Fruit fly (Drosophila melanogaster) whole organism, embryonic: ENCODE results near the gene mei-P26.
A peak's percentile ranks its signal among the peaks of the same experiment; 100 is the strongest.

Source experiments
- Adf1 ChIP-seq: fragments of 200-800 bp; sonication (Bioruptor generic); IDR thresholded peaks from 2 replicates; pipeline ENCODE4 v1.3.6; 2022; ENCODE audit warnings: missing biosample characterization, missing genetic modification characterization
- Antp ChIP-seq: fragments of 200-800 bp; sonication (Bioruptor generic); optimal IDR thresholded peaks from 3 replicates; lab custom pipeline; 2016; ENCODE audit warnings: missing biosample characterization, missing genetic modification characterization
- Blimp-1 ChIP-seq: fragments of 200-800 bp; sonication (Bioruptor generic); optimal IDR thresholded peaks from 3 replicates; lab custom pipeline; 2018; ENCODE audit warnings: missing biosample characterization, missing genetic modification characterization, mild to moderate bottlenecking, moderate library complexity, missing genetic modification reagents
- CG10543 ChIP-seq: fragments of 200-800 bp; sonication (Bioruptor generic); optimal IDR thresholded peaks from 3 replicates; lab custom pipeline; 2017; ENCODE audit warnings: missing biosample characterization, mild to moderate bottlenecking, missing genetic modification characterization, moderate library complexity
- CG14050 ChIP-seq: fragments of 200-800 bp; sonication (Bioruptor generic); IDR thresholded peaks from 3 replicates; pipeline ENCODE4 v1.3.6; 2022; ENCODE audit warnings: missing biosample characterization, missing genetic modification characterization
- CG1647 ChIP-seq: fragments of 200-800 bp; sonication (Bioruptor generic); optimal IDR thresholded peaks from 3 replicates; lab custom pipeline; 2016; ENCODE audit warnings: missing biosample characterization, missing genetic modification characterization
- CG16813 ChIP-seq: fragments of 200-800 bp; sonication (Bioruptor generic); IDR thresholded peaks from 3 replicates; pipeline ENCODE4 v1.3.6; 2022; ENCODE audit warnings: missing biosample characterization, missing genetic modification characterization; ENCODE audit not compliant: partially characterized antibody
- CG17328 ChIP-seq: fragments of 200-800 bp; sonication (Bioruptor generic); IDR thresholded peaks from 2 replicates; pipeline ENCODE4 v1.3.6; 2022; ENCODE audit warnings: missing biosample characterization, missing genetic modification characterization
- CG18262 ChIP-seq: fragments of 200-800 bp; optimal IDR thresholded peaks from 3 replicates; lab custom pipeline; 2019; ENCODE audit warnings: missing biosample characterization, mild to moderate bottlenecking, missing genetic modification characterization, moderate library complexity
- CG2199 ChIP-seq: fragments of 200-800 bp; sonication (Bioruptor generic); IDR thresholded peaks from 3 replicates; pipeline ENCODE4 v1.3.6; 2022; ENCODE audit warnings: missing biosample characterization, missing genetic modification characterization
- CG34224 ChIP-seq: fragments of 200-800 bp; sonication (Bioruptor generic); IDR thresholded peaks from 3 replicates; pipeline ENCODE4 v1.3.6; 2022; ENCODE audit warnings: missing biosample characterization, missing genetic modification characterization; ENCODE audit not compliant: partially characterized antibody
- CG43689 ChIP-seq: fragments of 200-800 bp; sonication (Bioruptor generic); IDR thresholded peaks from 2 replicates; pipeline ENCODE4 v1.3.6; 2022; ENCODE audit warnings: missing biosample characterization, missing genetic modification characterization
- CG4424 ChIP-seq: fragments of 200-800 bp; sonication (Bioruptor generic); optimal IDR thresholded peaks from 3 replicates; lab custom pipeline; 2016; ENCODE audit warnings: missing biosample characterization, missing genetic modification characterization
- CG6791 ChIP-seq: fragments of 200-800 bp; sonication (Bioruptor generic); IDR thresholded peaks from 3 replicates; pipeline ENCODE4 v1.3.6; 2022; ENCODE audit warnings: missing biosample characterization, missing genetic modification characterization; ENCODE audit not compliant: partially characterized antibody
- CG7963 ChIP-seq: fragments of 200-800 bp; sonication (Bioruptor generic); IDR thresholded peaks from 3 replicates; pipeline ENCODE4 v1.3.6; 2022; ENCODE audit warnings: missing biosample characterization, missing genetic modification characterization; ENCODE audit not compliant: partially characterized antibody
- CG8388 ChIP-seq: fragments of 200-800 bp; sonication (Bioruptor generic); optimal IDR thresholded peaks from 2 replicates; lab custom pipeline; 2019; ENCODE audit warnings: missing biosample characterization, mild to moderate bottlenecking, missing genetic modification characterization, moderate library complexity
- CG8765 ChIP-seq: fragments of 200-800 bp; sonication (Bioruptor generic); IDR thresholded peaks from 2 replicates; pipeline ENCODE4 v1.3.6; 2022; ENCODE audit warnings: missing biosample characterization, missing genetic modification characterization
- Chrac-16 ChIP-seq: fragments of 200-800 bp; sonication (Bioruptor generic); optimal IDR thresholded peaks from 3 replicates; lab custom pipeline; 2016; ENCODE audit warnings: missing biosample characterization, missing genetic modification characterization
- E2f2 ChIP-seq: fragments of 200-800 bp; sonication (Bioruptor generic); IDR thresholded peaks from 2 replicates; pipeline ENCODE4 v1.3.6; 2022; ENCODE audit warnings: missing biosample characterization, missing genetic modification characterization
- Ets65A ChIP-seq: fragments of 200-800 bp; sonication (Bioruptor generic); peaks from one replicate; lab custom pipeline; 2016; ENCODE audit warnings: missing biosample characterization, missing genetic modification characterization
- Fer1 ChIP-seq: fragments of 200-800 bp; sonication (Bioruptor generic); optimal IDR thresholded peaks from 2 replicates; lab custom pipeline; 2017; ENCODE audit warnings: missing biosample characterization, mild to moderate bottlenecking, missing genetic modification characterization
- Fer3 ChIP-seq: fragments of 200-800 bp; sonication (Bioruptor generic); optimal IDR thresholded peaks from 2 replicates; lab custom pipeline; 2018; ENCODE audit warnings: missing biosample characterization, mild to moderate bottlenecking, missing genetic modification characterization, moderate library complexity
- HLH54F ChIP-seq: fragments of 200-800 bp; sonication (Bioruptor generic); optimal IDR thresholded peaks from 3 replicates; lab custom pipeline; 2016; ENCODE audit warnings: missing biosample characterization, missing genetic modification characterization
- Hand ChIP-seq: fragments of 200-800 bp; sonication (Bioruptor generic); optimal IDR thresholded peaks from 2 replicates; lab custom pipeline; 2017; ENCODE audit warnings: mild to moderate bottlenecking, missing biosample characterization, missing genetic modification reagents, missing genetic modification characterization
- Hsf ChIP-seq: fragments of 200-800 bp; sonication (Bioruptor generic); optimal IDR thresholded peaks from 3 replicates; lab custom pipeline; 2016; ENCODE audit warnings: missing biosample characterization, missing genetic modification characterization
- Myb ChIP-seq: fragments of 200-800 bp; sonication (Bioruptor generic); optimal IDR thresholded peaks from 2 replicates; lab custom pipeline; 2016; ENCODE audit warnings: missing biosample characterization, missing genetic modification characterization
- NK7.1 ChIP-seq: fragments of 200-800 bp; sonication (Bioruptor generic); optimal IDR thresholded peaks from 3 replicates; lab custom pipeline; 2016; ENCODE audit warnings: missing biosample characterization, missing genetic modification characterization
- Neu2 ChIP-seq: fragments of 200-800 bp; sonication (Bioruptor generic); optimal IDR thresholded peaks from 3 replicates; lab custom pipeline; 2016; ENCODE audit warnings: missing biosample characterization, missing genetic modification characterization, borderline replicate concordance
- ab ChIP-seq: fragments of 200-800 bp; sonication (Bioruptor generic); optimal IDR thresholded peaks from 2 replicates; lab custom pipeline; 2016; ENCODE audit warnings: missing biosample characterization, missing genetic modification characterization
- abd-A ChIP-seq: fragments of 200-800 bp; sonication (Bioruptor generic); optimal IDR thresholded peaks from 3 replicates; lab custom pipeline; 2019; ENCODE audit warnings: missing biosample characterization, mild to moderate bottlenecking, missing genetic modification characterization, moderate library complexity
- btn ChIP-seq: fragments of 200-800 bp; sonication (Bioruptor generic); optimal IDR thresholded peaks from 2 replicates; lab custom pipeline; 2016; ENCODE audit warnings: missing biosample characterization, missing genetic modification characterization
- cas ChIP-seq: fragments of 200-800 bp; sonication (Bioruptor generic); IDR thresholded peaks from 2 replicates; pipeline ENCODE4 v1.3.6; 2022; ENCODE audit warnings: missing biosample characterization, missing genetic modification characterization
- caup ChIP-seq: fragments of 200-800 bp; sonication (Bioruptor generic); optimal IDR thresholded peaks from 3 replicates; lab custom pipeline; 2017; ENCODE audit warnings: missing biosample characterization, mild to moderate bottlenecking, missing genetic modification characterization, moderate library complexity; ENCODE audit not compliant: severe bottlenecking
- ci ChIP-seq: fragments of 200-800 bp; sonication (Bioruptor generic); IDR thresholded peaks from 3 replicates; pipeline ENCODE4 v1.3.6; 2022; ENCODE audit warnings: missing biosample characterization, missing genetic modification characterization
- corto ChIP-seq: fragments of 200-800 bp; sonication (Bioruptor generic); optimal IDR thresholded peaks from 2 replicates; lab custom pipeline; 2016; ENCODE audit warnings: missing biosample characterization, mild to moderate bottlenecking, missing genetic modification characterization, moderate library complexity
- croc ChIP-seq: fragments of 200-800 bp; sonication (Bioruptor generic); conservative IDR thresholded peaks from 3 replicates; pipeline ENCODE4 v1.3.6; 2022; ENCODE audit warnings: missing biosample characterization, missing genetic modification characterization
- danr ChIP-seq: fragments of 200-800 bp; sonication (Bioruptor generic); IDR thresholded peaks from 2 replicates; pipeline ENCODE4 v1.3.6; 2022; ENCODE audit warnings: missing biosample characterization, missing genetic modification characterization
- exex ChIP-seq: fragments of 200-800 bp; sonication (Bioruptor generic); optimal IDR thresholded peaks from 4 replicates; lab custom pipeline; 2018; ENCODE audit warnings: missing biosample characterization, mild to moderate bottlenecking, missing genetic modification characterization, moderate library complexity
- fru ChIP-seq: fragments of >200 bp; optimal IDR thresholded peaks from 2 replicates; lab custom pipeline; 2017
- h ChIP-seq: fragments of >200 bp; optimal IDR thresholded peaks from 2 replicates; lab custom pipeline; 2017
- hb ChIP-seq: fragments of 200-800 bp; sonication (Bioruptor generic); IDR thresholded peaks from 3 replicates; pipeline ENCODE4 v1.3.6; 2022; ENCODE audit warnings: missing biosample characterization, missing genetic modification characterization; ENCODE audit not compliant: partially characterized antibody
- hkb ChIP-seq, 2 experiments: fragments of 200-800 bp in 1 of 2; fragments of >200 bp in 1 of 2; sonication (Bioruptor generic) in 1 of 2; IDR thresholded peaks in 1 of 2; optimal IDR thresholded peaks in 1 of 2; 2 replicates each; pipeline versions ENCODE4 v1.3.6 to Lab custom; 2017 to 2022; ENCODE audit warnings: missing biosample characterization in 1 of 2, missing genetic modification characterization in 1 of 2
- kah ChIP-seq: fragments of 200-800 bp; sonication (Bioruptor generic); optimal IDR thresholded peaks from 2 replicates; lab custom pipeline; 2018; ENCODE audit warnings: missing biosample characterization, mild to moderate bottlenecking, missing genetic modification characterization
- ken ChIP-seq: fragments of 200-800 bp; sonication (Bioruptor generic); IDR thresholded peaks from 3 replicates; pipeline ENCODE4 v1.3.6; 2022; ENCODE audit warnings: missing biosample characterization, missing genetic modification characterization
- klu ChIP-seq: fragments of 200-800 bp; sonication (Bioruptor generic); IDR thresholded peaks from 2 replicates; pipeline ENCODE4 v1.3.6; 2022; ENCODE audit warnings: missing biosample characterization, missing genetic modification characterization
- kni ChIP-seq: fragments of 200-800 bp; sonication (Bioruptor generic); optimal IDR thresholded peaks from 3 replicates; lab custom pipeline; 2017; ENCODE audit warnings: mild to moderate bottlenecking, missing biosample characterization, missing genetic modification reagents, missing genetic modification characterization
- luna ChIP-seq: fragments of 200-800 bp; sonication (Bioruptor generic); optimal IDR thresholded peaks from 2 replicates; lab custom pipeline; 2016; ENCODE audit warnings: missing biosample characterization, missing genetic modification characterization
- maf-S ChIP-seq: fragments of 200-800 bp; sonication (Bioruptor generic); optimal IDR thresholded peaks from 2 replicates; lab custom pipeline; 2016; ENCODE audit warnings: missing biosample characterization, missing genetic modification characterization
- nom ChIP-seq: fragments of 200-800 bp; sonication (Bioruptor generic); optimal IDR thresholded peaks from 2 replicates; lab custom pipeline; 2017; ENCODE audit warnings: missing biosample characterization, missing genetic modification characterization, mild to moderate bottlenecking, moderate library complexity, missing genetic modification reagents
- org-1 ChIP-seq: fragments of 200-800 bp; sonication (Bioruptor generic); optimal IDR thresholded peaks from 2 replicates; lab custom pipeline; 2017; ENCODE audit warnings: missing biosample characterization, missing genetic modification characterization
- shn ChIP-seq: fragments of 200-800 bp; sonication (Bioruptor generic); optimal IDR thresholded peaks from 3 replicates; lab custom pipeline; 2016; ENCODE audit warnings: missing biosample characterization, missing genetic modification characterization

The mei-P26 gene

dm6 chrX:9134922-9135453 is 28.1 kb upstream of the mei-P26 start, which contains the start of gene fend (continued):
- TF ChIP-seq Neu2 (GFP tag; lab: Kevin White, UChicago) (no peak), abd-A (tag; lab: Kevin White, UChicago) (peak; percentile 9), danr (GFP tag; lab: Robert Waterston, UW) (no peak), org-1 (GFP tag; lab: Kevin White, UChicago) (no peak), CG17328 (GFP tag; lab: Robert Waterston, UW) (no peak), hkb (optimal IDR thresholded peaks at IDR 0.05; lab: Kevin White, UChicago) (no peak), hkb (GFP tag; IDR thresholded peaks at IDR 0.05; lab: Robert Waterston, UW) (peak; percentile 10; the same call in 1 of the 2 replicates), NK7.1 (GFP tag; lab: Kevin White, UChicago) (no peak), nom (GFP tag; lab: Kevin White, UChicago) (peak; percentile 27), Fer3 (tag; lab: Kevin White, UChicago) (no peak), luna (GFP tag; lab: Kevin White, UChicago) (no peak), kni (GFP tag; lab: Kevin White, UChicago) (peak; percentile 98), CG16813 (GFP tag; lab: Robert Waterston, UW) (no peak), CG43689 (GFP tag; lab: Robert Waterston, UW) (no peak), CG6791 (GFP tag; lab: Robert Waterston, UW) (no peak), Fer1 (GFP tag; lab: Kevin White, UChicago) (peak; percentile 63), croc (GFP tag; lab: Robert Waterston, UW) (no peak), ken (no peak), Antp (GFP tag; lab: Kevin White, UChicago) (no peak), h (lab: Kevin White, UChicago) (no peak), CG2199 (GFP tag; lab: Robert Waterston, UW) (no peak), HLH54F (GFP tag; lab: Kevin White, UChicago) (no peak), CG18262 (tag; lab: Kevin White, UChicago) (peak; percentile 61), btn (no peak), exex (tag; lab: Kevin White, UChicago) (no peak), fru (lab: Kevin White, UChicago) (no peak), CG4424 (GFP tag; lab: Kevin White, UChicago) (peak; percentile 33), ci (GFP tag; lab: Robert Waterston, UW) (no peak), kah (GFP tag; lab: Kevin White, UChicago) (no peak), Hand (GFP tag; lab: Kevin White, UChicago) (peak; percentile 0), Myb (GFP tag; lab: Kevin White, UChicago) (no peak), CG34224 (no peak), corto (GFP tag; lab: Kevin White, UChicago) (no peak), shn (GFP tag; lab: Kevin White, UChicago) (no peak), hb (no peak), caup (GFP tag; lab: Kevin White, UChicago) (peak; percentile 23), Hsf (GFP tag; lab: Kevin White, UChicago) (peak; percentile 4), ab (GFP tag; lab: Kevin White, UChicago) (no peak), CG8388 (GFP tag; lab: Kevin White, UChicago) (no peak), CG10543 (GFP tag; lab: Kevin White, UChicago) (peak; percentile 50), CG8765 (GFP tag; lab: Robert Waterston, UW) (no peak), CG7963 (GFP tag; lab: Robert Waterston, UW) (no peak), CG1647 (GFP tag; lab: Kevin White, UChicago) (no peak), Blimp-1 (GFP tag; lab: Kevin White, UChicago) (peak; percentile 3), Ets65A (no peak), CG14050 (GFP tag; lab: Robert Waterston, UW) (no peak), Chrac-16 (peak; percentile 22), E2f2 (peak; percentile 21; the same call in 1 of the 2 replicates), cas (GFP tag; lab: Robert Waterston, UW) (no peak), maf-S (no peak), klu (no peak), Adf1 (GFP tag; lab: Robert Waterston, UW) (no peak)
